Worm (Caenorhabditis elegans) whole organism, L4/young adult: ENCODE measurements around the gene math-49.

Experiments
- W03F9.2 ChIP-seq: fragments of 150-350 bp; optimal IDR thresholded peaks from 2 replicates; lab custom pipeline; 2014; ENCODE audit warnings: missing biosample characterization, missing genetic modification characterization
- dao-5 ChIP-seq: sonication (generic microtip); optimal IDR thresholded peaks from 2 replicates; lab custom pipeline; 2016; ENCODE audit warnings: missing genotype, missing genetic modification characterization, moderate library complexity, missing compliant biosample characterization
- him-1 ChIP-seq: sonication (generic microtip); optimal IDR thresholded peaks from 2 replicates; lab custom pipeline; 2016; ENCODE audit warnings: missing genotype, missing genetic modification reagents, missing genetic modification characterization, missing compliant biosample characterization

ce11 chrII:1996237-1996636 is 40.8 kb upstream of the math-49 start, which contains the start of gene math-20:
- TF ChIP-seq dao-5 (tag; lab: Kevin White, UChicago), result no peak
- TF ChIP-seq W03F9.2, result no peak
- no peak for TF ChIP-seq him-1 (tag; lab: Kevin White, UChicago)
